Worm (Caenorhabditis elegans) whole organism, late embryonic: Measurements from ENCODE around the gene H40L08.1.

Experiments used
- fkh-10 ChIP-seq: fragments of 150-350 bp; optimal IDR thresholded peaks from 2 replicates; lab custom pipeline; 2014; ENCODE audit warnings: missing biosample characterization, missing genetic modification reagents, missing genetic modification characterization
- hlh-15 ChIP-seq: sonication (generic microtip); optimal IDR thresholded peaks from 2 replicates; lab custom pipeline; 2016; ENCODE audit warnings: missing genetic modification characterization, missing compliant biosample characterization

ce11 chrX:15112172-15112571 lies 28.3 kb upstream of the H40L08.1 start:
- TF ChIP-seq fkh-10 (GFP tag; lab: Kevin White, UChicago) (no peak), hlh-15 (tag; lab: Kevin White, UChicago) (no peak)
